Worm (Caenorhabditis elegans): ENCODE data around the gene srt-39.

- TF ChIP-seq nhr-12 (tag; optimal IDR thresholded peaks at IDR 0.05) (no peak), pha-4 (tag; optimal IDR thresholded peaks at IDR 0.05) (peak; percentile 43), ama-1 (optimal IDR thresholded peaks at IDR 0.05) (no peak), snpc-4 (tag; optimal IDR thresholded peaks at IDR 0.05) (peak; percentile 48), ZK546.5 (tag; optimal IDR thresholded peaks at IDR 0.05) (no peak)
Measured at ce11 chrV:12488002-12488401, 3.3 kb downstream of the srt-39 start.
